Fruit fly (Drosophila melanogaster) whole organism, embryonic: ENCODE data around the gene Ada2a.
A peak's percentile ranks its signal among the peaks of the same experiment; 100 is the strongest.

Source experiments
- Blimp-1 ChIP-seq: fragments of 200-800 bp; sonication (Bioruptor generic); optimal IDR thresholded peaks from 3 replicates; lab custom pipeline; 2018; ENCODE audit warnings: missing biosample characterization, missing genetic modification characterization, mild to moderate bottlenecking, moderate library complexity, missing genetic modification reagents
- Bteb2 ChIP-seq: fragments of 200-800 bp; sonication (Bioruptor generic); optimal IDR thresholded peaks from 2 replicates; lab custom pipeline; 2016; ENCODE audit warnings: missing biosample characterization, missing genetic modification characterization
- C15 ChIP-seq: fragments of 200-800 bp; sonication (Bioruptor generic); IDR thresholded peaks from 3 replicates; pipeline ENCODE4 v1.3.6; 2022; ENCODE audit warnings: missing biosample characterization, missing genetic modification characterization
- CG10321 ChIP-seq: fragments of 200-800 bp; sonication (Bioruptor generic); IDR thresholded peaks from 2 replicates; pipeline ENCODE4 v1.3.6; 2022; ENCODE audit warnings: missing biosample characterization, missing genetic modification characterization
- CG10431 ChIP-seq: fragments of 200-800 bp; sonication (Bioruptor generic); optimal IDR thresholded peaks from 3 replicates; lab custom pipeline; 2018; ENCODE audit warnings: missing biosample characterization, mild to moderate bottlenecking, missing genetic modification characterization
- CG11723 ChIP-seq: fragments of 200-800 bp; sonication (Bioruptor generic); optimal IDR thresholded peaks from 2 replicates; lab custom pipeline; 2017; ENCODE audit warnings: missing biosample characterization, mild to moderate bottlenecking, missing genetic modification characterization
- CG14050 ChIP-seq: fragments of 200-800 bp; sonication (Bioruptor generic); IDR thresholded peaks from 3 replicates; pipeline ENCODE4 v1.3.6; 2022; ENCODE audit warnings: missing biosample characterization, missing genetic modification characterization
- CG14441 ChIP-seq: fragments of 200-800 bp; sonication (Bioruptor generic); IDR thresholded peaks from 2 replicates; pipeline ENCODE4 v1.3.6; 2022; ENCODE audit warnings: missing biosample characterization, missing genetic modification characterization
- CG15073 ChIP-seq: fragments of 200-800 bp; sonication (Bioruptor generic); optimal IDR thresholded peaks from 2 replicates; lab custom pipeline; 2016; ENCODE audit warnings: missing biosample characterization, missing genetic modification characterization
- CG16815 ChIP-seq: fragments of 200-800 bp; sonication (Bioruptor generic); optimal IDR thresholded peaks from 3 replicates; lab custom pipeline; 2017; ENCODE audit warnings: missing biosample characterization, mild to moderate bottlenecking, missing genetic modification characterization
- CG2116 ChIP-seq: fragments of 200-800 bp; sonication (Bioruptor generic); optimal IDR thresholded peaks from 3 replicates; lab custom pipeline; 2018; ENCODE audit warnings: missing biosample characterization, mild to moderate bottlenecking, missing genetic modification characterization
- CG2889 ChIP-seq: fragments of 200-800 bp; sonication (Bioruptor generic); IDR thresholded peaks from 3 replicates; pipeline ENCODE4 v1.3.6; 2022; ENCODE audit warnings: missing biosample characterization, missing genetic modification characterization
- CG30020 ChIP-seq: fragments of 200-800 bp; optimal IDR thresholded peaks from 2 replicates; lab custom pipeline; 2019; ENCODE audit warnings: missing biosample characterization, mild to moderate bottlenecking, missing genetic modification characterization, moderate library complexity
- CG32767 ChIP-seq: fragments of 200-800 bp; sonication (Bioruptor generic); IDR thresholded peaks from 2 replicates; pipeline ENCODE4 v1.3.6; 2022; ENCODE audit warnings: missing biosample characterization, missing genetic modification characterization
- CG4424 ChIP-seq: fragments of 200-800 bp; sonication (Bioruptor generic); optimal IDR thresholded peaks from 3 replicates; lab custom pipeline; 2016; ENCODE audit warnings: missing biosample characterization, missing genetic modification characterization
- CG6272 ChIP-seq: fragments of 200-800 bp; sonication (Bioruptor generic); IDR thresholded peaks from 2 replicates; pipeline ENCODE4 v1.3.6; 2022; ENCODE audit warnings: missing biosample characterization, missing genetic modification characterization
- CG6765 ChIP-seq: fragments of 200-800 bp; sonication (Bioruptor generic); optimal IDR thresholded peaks from 3 replicates; lab custom pipeline; 2017; ENCODE audit warnings: missing biosample characterization, mild to moderate bottlenecking, missing genetic modification characterization
- CG9437 ChIP-seq: fragments of 200-800 bp; sonication (Bioruptor generic); optimal IDR thresholded peaks from 2 replicates; lab custom pipeline; 2018; ENCODE audit warnings: missing biosample characterization, mild to moderate bottlenecking, missing genetic modification characterization
- CrebB ChIP-seq: fragments of 200-800 bp; sonication (Bioruptor generic); optimal IDR thresholded peaks from 3 replicates; lab custom pipeline; 2018; ENCODE audit warnings: missing biosample characterization, mild to moderate bottlenecking, missing genetic modification characterization
- D ChIP-seq, 2 experiments: fragments of 200-800 bp in 1 of 2; fragments of >200 bp in 1 of 2; sonication (Bioruptor generic) in 1 of 2; optimal IDR thresholded peaks; 2 replicates in 1 of 2; 3 replicates in 1 of 2; lab custom pipeline; 2017; ENCODE audit warnings: mild to moderate bottlenecking in 1 of 2, missing biosample characterization in 1 of 2, missing genetic modification characterization in 1 of 2, missing genetic modification reagents in 1 of 2
- Dref ChIP-seq: fragments of 200-800 bp; sonication (Bioruptor generic); IDR thresholded peaks from 2 replicates; pipeline ENCODE4 v1.3.6; 2022; ENCODE audit warnings: missing biosample characterization, missing genetic modification characterization
- HHEX ChIP-seq: fragments of 200-800 bp; sonication (Bioruptor generic); optimal IDR thresholded peaks from 3 replicates; lab custom pipeline; 2017; ENCODE audit warnings: missing biosample characterization, mild to moderate bottlenecking, missing genetic modification characterization, missing genetic modification reagents
- Hr78 ChIP-seq, 2 experiments: fragments of 200-800 bp in 1 of 2; fragments of >200 bp in 1 of 2; sonication (Bioruptor generic) in 1 of 2; optimal IDR thresholded peaks; 2 replicates each; lab custom pipeline; 2017 to 2019; ENCODE audit warnings: missing biosample characterization in 2 of 2, missing genetic modification characterization in 2 of 2, mild to moderate bottlenecking in 1 of 2, moderate library complexity in 1 of 2
- Kr ChIP-seq: fragments of 200-800 bp; sonication (Bioruptor generic); optimal IDR thresholded peaks from 2 replicates; lab custom pipeline; 2017; ENCODE audit warnings: missing biosample characterization, mild to moderate bottlenecking, missing genetic modification characterization
- Lim3 ChIP-seq: fragments of 200-800 bp; sonication (Bioruptor generic); IDR thresholded peaks from 2 replicates; pipeline ENCODE4 v1.3.6; 2022; ENCODE audit warnings: missing biosample characterization, missing genetic modification characterization
- MBD-R2 ChIP-seq: fragments of 200-800 bp; sonication (Bioruptor generic); IDR thresholded peaks from 2 replicates; pipeline ENCODE4 v1.3.6; 2022; ENCODE audit warnings: missing biosample characterization, missing genetic modification characterization
- NC2β ChIP-seq: fragments of 200-800 bp; sonication (Bioruptor generic); optimal IDR thresholded peaks from 2 replicates; lab custom pipeline; 2016; ENCODE audit warnings: missing biosample characterization, missing genetic modification characterization
- Nf-YA ChIP-seq: fragments of 200-800 bp; sonication (Bioruptor generic); IDR thresholded peaks from 2 replicates; pipeline ENCODE4 v1.3.6; 2022; ENCODE audit warnings: missing biosample characterization, missing genetic modification characterization
- Nf-YC ChIP-seq: fragments of 200-800 bp; optimal IDR thresholded peaks from 3 replicates; lab custom pipeline; 2019; ENCODE audit warnings: missing biosample characterization, mild to moderate bottlenecking, missing genetic modification characterization, moderate library complexity
- Rfx ChIP-seq: fragments of 200-800 bp; sonication (Bioruptor generic); IDR thresholded peaks from 2 replicates; pipeline ENCODE4 v1.3.6; 2022; ENCODE audit warnings: missing biosample characterization, missing genetic modification characterization
- Scr ChIP-seq: fragments of 200-800 bp; sonication (Bioruptor generic); IDR thresholded peaks from 2 replicates; pipeline ENCODE4 v1.3.6; 2022; ENCODE audit warnings: missing biosample characterization, missing genetic modification characterization; ENCODE audit not compliant: partially characterized antibody
- Six4 ChIP-seq: fragments of 200-800 bp; sonication (Bioruptor generic); optimal IDR thresholded peaks from 2 replicates; lab custom pipeline; 2016; ENCODE audit warnings: missing biosample characterization, missing genetic modification characterization
- Spps ChIP-seq: fragments of 200-800 bp; sonication (Bioruptor generic); optimal IDR thresholded peaks from 2 replicates; lab custom pipeline; 2018; ENCODE audit warnings: missing biosample characterization, mild to moderate bottlenecking, missing genetic modification characterization
- Trl ChIP-seq, 3 experiments: fragments of >200 bp in 2 of 3; fragments of 200-800 bp in 1 of 3; sonication (Bioruptor generic) in 1 of 3; optimal IDR thresholded peaks; 2 replicates in 1 of 3; 3 replicates in 2 of 3; lab custom pipeline; 2016 to 2017; ENCODE audit warnings: missing biosample characterization in 1 of 3, missing genetic modification characterization in 1 of 3
- Xbp1 ChIP-seq: fragments of 200-800 bp; sonication (Bioruptor generic); optimal IDR thresholded peaks from 3 replicates; lab custom pipeline; 2016; ENCODE audit warnings: missing biosample characterization, mild to moderate bottlenecking, missing genetic modification characterization
- ap ChIP-seq: fragments of 200-800 bp; sonication (Bioruptor generic); IDR thresholded peaks from 2 replicates; pipeline ENCODE4 v1.3.6; 2022; ENCODE audit warnings: missing biosample characterization, missing genetic modification characterization
- bcd ChIP-seq: fragments of 200-800 bp; sonication (Bioruptor generic); optimal IDR thresholded peaks from 2 replicates; lab custom pipeline; 2017; ENCODE audit warnings: missing biosample characterization, mild to moderate bottlenecking, missing genetic modification characterization
- br ChIP-seq: fragments of >200 bp; optimal IDR thresholded peaks from 2 replicates; lab custom pipeline; 2017
- cato ChIP-seq: fragments of 200-800 bp; sonication (Bioruptor generic); optimal IDR thresholded peaks from 2 replicates; lab custom pipeline; 2016; ENCODE audit warnings: missing biosample characterization, missing genetic modification characterization, borderline replicate concordance
- chinmo ChIP-seq: fragments of 200-800 bp; sonication (Bioruptor generic); IDR thresholded peaks from 4 replicates; pipeline ENCODE4 v1.3.6; 2022; ENCODE audit warnings: missing biosample characterization, missing genetic modification characterization; ENCODE audit not compliant: partially characterized antibody
- ci ChIP-seq: fragments of 200-800 bp; sonication (Bioruptor generic); IDR thresholded peaks from 3 replicates; pipeline ENCODE4 v1.3.6; 2022; ENCODE audit warnings: missing biosample characterization, missing genetic modification characterization
- dimm ChIP-seq: fragments of 200-800 bp; sonication (Bioruptor generic); IDR thresholded peaks from 2 replicates; pipeline ENCODE4 v1.3.6; 2022; ENCODE audit warnings: missing biosample characterization, missing genetic modification characterization
- ewg ChIP-seq: fragments of 200-800 bp; sonication (Bioruptor generic); optimal IDR thresholded peaks from 3 replicates; lab custom pipeline; 2017; ENCODE audit warnings: mild to moderate bottlenecking, missing biosample characterization, missing genetic modification reagents, missing genetic modification characterization
- gro ChIP-seq: fragments of 200-800 bp; sonication (Bioruptor generic); optimal IDR thresholded peaks from 2 replicates; lab custom pipeline; 2016; ENCODE audit warnings: missing biosample characterization, missing genetic modification characterization
- hkb ChIP-seq, 2 experiments: fragments of 200-800 bp in 1 of 2; fragments of >200 bp in 1 of 2; sonication (Bioruptor generic) in 1 of 2; IDR thresholded peaks in 1 of 2; optimal IDR thresholded peaks in 1 of 2; 2 replicates each; pipeline versions ENCODE4 v1.3.6 to Lab custom; 2017 to 2022; ENCODE audit warnings: missing biosample characterization in 1 of 2, missing genetic modification characterization in 1 of 2
- inv ChIP-seq: fragments of 200-800 bp; sonication (Bioruptor generic); IDR thresholded peaks from 2 replicates; pipeline ENCODE4 v1.3.6; 2022; ENCODE audit warnings: missing biosample characterization, missing genetic modification characterization; ENCODE audit not compliant: partially characterized antibody
- seq ChIP-seq: fragments of 200-800 bp; sonication (Bioruptor generic); IDR thresholded peaks from 2 replicates; pipeline ENCODE4 v1.3.6; 2022; ENCODE audit warnings: missing biosample characterization, missing genetic modification characterization
- sob ChIP-seq: fragments of 200-800 bp; sonication (Bioruptor generic); IDR thresholded peaks from 2 replicates; pipeline ENCODE4 v1.3.6; 2022; ENCODE audit warnings: missing biosample characterization, missing genetic modification characterization
- unpg ChIP-seq: fragments of 200-800 bp; sonication (Bioruptor generic); optimal IDR thresholded peaks from 3 replicates; lab custom pipeline; 2018; ENCODE audit warnings: missing biosample characterization, mild to moderate bottlenecking, missing genetic modification characterization, moderate library complexity

The Ada2a gene

dm6 chr3R:18298298-18298899 is 43.1 kb upstream of the Ada2a start (continued):
- TF ChIP-seq CG16815 (GFP tag; lab: Kevin White, UChicago) (peak; percentile 6), Scr (GFP tag; lab: Robert Waterston, UW) (no peak), Blimp-1 (GFP tag; lab: Kevin White, UChicago) (no peak), Trl (optimal IDR thresholded peaks at IDR 0.05; lab: Kevin White, UChicago) (peak; percentile 41 to 53), Trl (GFP tag; optimal IDR thresholded peaks at IDR 0.05; lab: Kevin White, UChicago) (no peak), CG14050 (GFP tag; lab: Robert Waterston, UW) (no peak), C15 (GFP tag; lab: Robert Waterston, UW) (no peak), sob (GFP tag; lab: Robert Waterston, UW) (peak; percentile 65), CG6765 (GFP tag; lab: Kevin White, UChicago) (no peak), ci (GFP tag; lab: Robert Waterston, UW) (peak; percentile 65; the same call in 2 of the 3 replicates), CG2889 (0 out of 3 replicates have a peak, but pooled peaks have one; percentile 26), MBD-R2 (GFP tag; lab: Robert Waterston, UW) (no peak; the same call in 1 of the 2 replicates), Hr78 (GFP tag; optimal IDR thresholded peaks at IDR 0.05; lab: Kevin White, UChicago) (peak in 1 of 2 experiments; percentile 43), br (lab: Kevin White, UChicago) (no peak), Dref (GFP tag; lab: Robert Waterston, UW) (0 out of 2 replicates have a peak, but pooled peaks have one; percentile 20), hkb (optimal IDR thresholded peaks at IDR 0.05; lab: Kevin White, UChicago) (no peak), hkb (GFP tag; IDR thresholded peaks at IDR 0.05; lab: Robert Waterston, UW) (peak; percentile 19; the same call in 1 of the 2 replicates), unpg (GFP tag; lab: Kevin White, UChicago) (peak; percentile 3), Rfx (GFP tag; lab: Robert Waterston, UW) (peak; percentile 56), Spps (tag; lab: Kevin White, UChicago) (no peak), CG11723 (no peak), Bteb2 (GFP tag; lab: Kevin White, UChicago) (peak; percentile 17), CG30020 (tag; lab: Kevin White, UChicago) (no peak), D (optimal IDR thresholded peaks at IDR 0.05; lab: Kevin White, UChicago) (peak; percentile 72), D (GFP tag; optimal IDR thresholded peaks at IDR 0.05; lab: Kevin White, UChicago) (no peak), CG6272 (no peak), inv (GFP tag; lab: Robert Waterston, UW) (no peak), CG32767 (GFP tag; lab: Robert Waterston, UW) (no peak), cato (GFP tag; lab: Kevin White, UChicago) (no peak), seq (GFP tag; lab: Robert Waterston, UW) (peak; percentile 74), gro (no peak), Six4 (GFP tag; lab: Kevin White, UChicago) (no peak), ap (GFP tag; lab: Robert Waterston, UW) (no peak), ewg (GFP tag; lab: Kevin White, UChicago) (peak; percentile 59), Lim3 (GFP tag; lab: Robert Waterston, UW) (no peak), Nf-YA (no peak), CG2116 (no peak), CG10431 (GFP tag; lab: Kevin White, UChicago) (no peak), CG15073 (GFP tag; lab: Kevin White, UChicago) (no peak), CrebB (peak; percentile 40), CG14441 (no peak), chinmo (GFP tag; lab: Robert Waterston, UW) (peak; percentile 60; the same call in 2 of the 4 replicates), CG9437 (no peak), Kr (no peak), Xbp1 (no peak), CG4424 (GFP tag; lab: Kevin White, UChicago) (no peak), Nf-YC (tag; lab: Kevin White, UChicago) (no peak), HHEX (GFP tag; lab: Kevin White, UChicago) (no peak), dimm (no peak), NC2β (no peak), bcd (GFP tag; lab: Kevin White, UChicago) (peak; percentile 38), CG10321 (no peak)
